Worm (Caenorhabditis elegans) whole organism, late embryonic: ENCODE measurements around the gene K09H11.15.

Experiments used
- C38D4.7 ChIP-seq: fragments of 200-800 bp; sonication (Bioruptor generic); optimal IDR thresholded peaks from 2 replicates; lab custom pipeline; 2018; ENCODE audit warnings: mild to moderate bottlenecking, missing genetic modification characterization, moderate library complexity, missing compliant biosample characterization
- F13H6.1 ChIP-seq: sonication (generic microtip); optimal IDR thresholded peaks from 2 replicates; lab custom pipeline; 2016; ENCODE audit warnings: missing genetic modification characterization, missing compliant biosample characterization
- K02D7.2 ChIP-seq: sonication (generic microtip); optimal IDR thresholded peaks from 2 replicates; lab custom pipeline; 2017; ENCODE audit warnings: mild to moderate bottlenecking, missing genetic modification characterization, missing compliant biosample characterization
- T23F11.4 ChIP-seq: fragments of 200-800 bp; sonication (Bioruptor generic); optimal IDR thresholded peaks from 2 replicates; lab custom pipeline; 2018; ENCODE audit warnings: mild to moderate bottlenecking, missing genetic modification characterization, missing compliant biosample characterization
- ahr-1 ChIP-seq: sonication (generic microtip); optimal IDR thresholded peaks from 2 replicates; lab custom pipeline; 2016; ENCODE audit warnings: missing genetic modification characterization, missing compliant biosample characterization
- ceh-2 ChIP-seq: sonication (generic microtip); optimal IDR thresholded peaks from 2 replicates; lab custom pipeline; 2016; ENCODE audit warnings: missing genotype, missing genetic modification characterization, missing compliant biosample characterization
- ceh-22 ChIP-seq: sonication (generic microtip); optimal IDR thresholded peaks from 2 replicates; lab custom pipeline; 2017; ENCODE audit warnings: missing biosample characterization, missing genetic modification characterization
- ceh-24 ChIP-seq: sonication (generic microtip); optimal IDR thresholded peaks from 2 replicates; lab custom pipeline; 2016; ENCODE audit warnings: mild to moderate bottlenecking, missing genetic modification characterization, missing compliant biosample characterization
- ceh-45 ChIP-seq: fragments of 200-800 bp; sonication (Bioruptor generic); IDR thresholded peaks from 2 replicates; pipeline ENCODE4 v1.3.6; 2022; ENCODE audit warnings: missing genetic modification reagents, missing genetic modification characterization, missing compliant biosample characterization
- ceh-48 ChIP-seq: sonication (generic microtip); optimal IDR thresholded peaks from 2 replicates; lab custom pipeline; 2016; ENCODE audit warnings: missing genetic modification characterization, inconsistent platforms, missing compliant biosample characterization
- ceh-6 ChIP-seq: fragments of 200-800 bp; sonication (Bioruptor generic); optimal IDR thresholded peaks from 2 replicates; lab custom pipeline; 2018; ENCODE audit warnings: mild to moderate bottlenecking, missing genetic modification characterization, missing compliant biosample characterization
- ceh-9 ChIP-seq: sonication (generic microtip); optimal IDR thresholded peaks from 2 replicates; lab custom pipeline; 2016; ENCODE audit warnings: mild to moderate bottlenecking, missing genetic modification characterization, inconsistent platforms, missing compliant biosample characterization
- che-1 ChIP-seq: sonication (generic microtip); optimal IDR thresholded peaks from 2 replicates; lab custom pipeline; 2016; ENCODE audit warnings: mild to moderate bottlenecking, missing genetic modification characterization, missing compliant biosample characterization
- dmd-4 ChIP-seq: sonication (generic microtip); optimal IDR thresholded peaks from 2 replicates; lab custom pipeline; 2016; ENCODE audit warnings: borderline replicate concordance, missing genetic modification characterization, missing compliant biosample characterization
- elt-2 ChIP-seq: sonication (generic microtip); optimal IDR thresholded peaks from 2 replicates; lab custom pipeline; 2016; ENCODE audit warnings: missing genetic modification reagents, missing genetic modification characterization, missing compliant biosample characterization
- ets-4 ChIP-seq: sonication (generic microtip); optimal IDR thresholded peaks from 2 replicates; lab custom pipeline; 2016; ENCODE audit warnings: missing genetic modification characterization, missing compliant biosample characterization
- eyg-1 ChIP-seq: sonication (generic microtip); optimal IDR thresholded peaks from 2 replicates; lab custom pipeline; 2016; ENCODE audit warnings: missing genotype, missing genetic modification characterization, missing compliant biosample characterization
- fax-1 ChIP-seq: sonication (generic microtip); optimal IDR thresholded peaks from 2 replicates; lab custom pipeline; 2016; ENCODE audit warnings: missing genotype, missing genetic modification characterization, missing compliant biosample characterization
- fkh-10 ChIP-seq: fragments of 150-350 bp; optimal IDR thresholded peaks from 2 replicates; lab custom pipeline; 2014; ENCODE audit warnings: missing biosample characterization, missing genetic modification reagents, missing genetic modification characterization
- hlh-30 ChIP-seq: sonication (generic microtip); optimal IDR thresholded peaks from 2 replicates; lab custom pipeline; 2017; ENCODE audit warnings: antibody characterized with exemption, missing genetic modification characterization, missing compliant biosample characterization; ENCODE audit not compliant: insufficient read depth
- hlh-8 ChIP-seq: sonication (generic microtip); optimal IDR thresholded peaks from 2 replicates; lab custom pipeline; 2016; ENCODE audit warnings: missing genotype, missing genetic modification characterization, missing compliant biosample characterization
- lim-6 ChIP-seq: sonication (generic microtip); optimal IDR thresholded peaks from 2 replicates; lab custom pipeline; 2016; ENCODE audit warnings: missing genetic modification characterization, missing compliant biosample characterization
- madf-2 ChIP-seq: sonication (generic microtip); optimal IDR thresholded peaks from 2 replicates; lab custom pipeline; 2017; ENCODE audit warnings: missing genetic modification characterization, missing compliant biosample characterization
- mec-3 ChIP-seq: sonication (generic microtip); optimal IDR thresholded peaks from 2 replicates; lab custom pipeline; 2016; ENCODE audit warnings: borderline replicate concordance, missing genetic modification characterization, missing compliant biosample characterization
- nhr-232 ChIP-seq: sonication (generic microtip); optimal IDR thresholded peaks from 2 replicates; lab custom pipeline; 2016; ENCODE audit warnings: missing genetic modification characterization, missing compliant biosample characterization
- odd-2 ChIP-seq: sonication (generic microtip); optimal IDR thresholded peaks from 2 replicates; lab custom pipeline; 2017; ENCODE audit warnings: antibody characterized with exemption, mild to moderate bottlenecking, missing genetic modification characterization, missing compliant biosample characterization
- pha-4 ChIP-seq: fragments of 150-350 bp; optimal IDR thresholded peaks from 2 replicates; lab custom pipeline; 2018; ENCODE audit warnings: missing biosample characterization, missing genetic modification reagents, missing genetic modification characterization
- pqm-1 ChIP-seq: sonication (generic microtip); optimal IDR thresholded peaks from 2 replicates; lab custom pipeline; 2016; ENCODE audit warnings: missing genetic modification characterization, missing compliant biosample characterization
- pros-1 ChIP-seq: fragments of 150-350 bp; optimal IDR thresholded peaks from 2 replicates; lab custom pipeline; 2014; ENCODE audit warnings: missing biosample characterization, missing genetic modification reagents, missing genetic modification characterization
- rnt-1 ChIP-seq: sonication (generic microtip); optimal IDR thresholded peaks from 2 replicates; lab custom pipeline; 2016; ENCODE audit warnings: missing genetic modification characterization, missing compliant biosample characterization
- sdc-2 ChIP-seq: sonication (generic microtip); optimal IDR thresholded peaks from 2 replicates; lab custom pipeline; 2016; ENCODE audit warnings: missing genotype, missing genetic modification characterization, missing compliant biosample characterization
- sox-4 ChIP-seq: sonication (generic microtip); optimal IDR thresholded peaks from 2 replicates; lab custom pipeline; 2017; ENCODE audit warnings: mild to moderate bottlenecking, missing genetic modification characterization, inconsistent platforms, missing compliant biosample characterization
- tbx-2 ChIP-seq: sonication (generic microtip); optimal IDR thresholded peaks from 2 replicates; lab custom pipeline; 2016; ENCODE audit warnings: missing genetic modification characterization, missing compliant biosample characterization
- unc-55 ChIP-seq: sonication (generic microtip); optimal IDR thresholded peaks from 2 replicates; lab custom pipeline; 2017; ENCODE audit warnings: missing biosample characterization, missing genetic modification reagents, missing genetic modification characterization
- zip-5 ChIP-seq: sonication (generic microtip); optimal IDR thresholded peaks from 2 replicates; lab custom pipeline; 2016; ENCODE audit warnings: missing genetic modification characterization, missing compliant biosample characterization
- ztf-16 ChIP-seq: sonication (generic microtip); optimal IDR thresholded peaks from 2 replicates; lab custom pipeline; 2017; ENCODE audit warnings: missing genetic modification characterization, missing compliant biosample characterization

Gene K09H11.15

ce11 chrV:5768292-5768695 is 37.6 kb upstream of the K09H11.15 start:
- TF ChIP-seq elt-2 = peak; percentile 30
- no peak for TF ChIP-seq ceh-45

- no peak for TF ChIP-seq ceh-22
- TF ChIP-seq hlh-8 = no peak
- no peak for TF ChIP-seq ets-4 (tag; lab: Kevin White, UChicago)
- no peak for TF ChIP-seq ceh-24
- TF ChIP-seq odd-2 (tag; lab: Kevin White, UChicago) = no peak
- TF ChIP-seq ceh-9 = no peak
- TF ChIP-seq C38D4.7 (GFP tag; lab: Kevin White, UChicago) = no peak
- no peak for TF ChIP-seq pha-4 (tag; lab: Kevin White, UChicago)
- no peak for TF ChIP-seq ztf-16
- no peak for TF ChIP-seq eyg-1 (tag; lab: Kevin White, UChicago)
- TF ChIP-seq ceh-6 (GFP tag; lab: Kevin White, UChicago) = no peak
These were observed 34.4 kb upstream of the K09H11.15 start, which contains the start of gene pgph-2 for ce11 chrV:5765081-5765480. Gene pgph-2, plus strand, starts transcription at chrV:5765127.

- TF ChIP-seq ahr-1 (tag; lab: Kevin White, UChicago) = no peak
- peak; percentile 52 for TF ChIP-seq elt-2
These were observed 33.1 kb upstream of the K09H11.15 start, which contains the start of gene pgph-3 for ce11 chrV:5763787-5764186. Gene pgph-3, minus strand, starts transcription at chrV:5763846.

ce11 chrV:5760132-5760531 is 29.4 kb upstream of the K09H11.15 start, which contains the start of gene C53A3.1:
Gene C53A3.1, minus strand, starts transcription at chrV:5760232.
- TF ChIP-seq ahr-1 (tag; lab: Kevin White, UChicago) (no peak), sox-4 (tag; lab: Kevin White, UChicago) (no peak), dmd-4 (no peak), hlh-30 (tag; lab: Kevin White, UChicago) (no peak)

ce11 chrV:5758780-5759179 is 28.1 kb upstream of the K09H11.15 start, which contains the start of gene C53A3.4:
Gene C53A3.4, minus strand, starts transcription at chrV:5758880.
- TF ChIP-seq ceh-2 (tag; lab: Kevin White, UChicago) (no peak), nhr-232 (no peak), K02D7.2 (no peak), pros-1 (no peak), eyg-1 (tag; lab: Kevin White, UChicago) (no peak), sox-4 (tag; lab: Kevin White, UChicago) (no peak), fax-1 (tag; lab: Kevin White, UChicago) (no peak), hlh-30 (tag; lab: Kevin White, UChicago) (no peak), ceh-48 (tag; lab: Kevin White, UChicago) (no peak), F13H6.1 (tag; lab: Kevin White, UChicago) (no peak), pqm-1 (no peak), che-1 (tag; lab: Kevin White, UChicago) (no peak)

ce11 chrV:5756193-5756592 is 25.5 kb upstream of the K09H11.15 start, which contains the start of gene C53A3.3:
Gene C53A3.3, plus strand, starts transcription at chrV:5756493.
- TF ChIP-seq zip-5 (tag; lab: Kevin White, UChicago) (no peak), sox-4 (tag; lab: Kevin White, UChicago) (no peak), sdc-2 (tag; lab: Kevin White, UChicago) (no peak), lim-6 (no peak), ceh-6 (GFP tag; lab: Kevin White, UChicago) (no peak), hlh-30 (tag; lab: Kevin White, UChicago) (no peak), T23F11.4 (GFP tag; lab: Kevin White, UChicago) (no peak), unc-55 (GFP tag; lab: Kevin White, UChicago) (no peak), rnt-1 (tag; lab: Kevin White, UChicago) (no peak), ceh-24 (no peak), mec-3 (tag; lab: Kevin White, UChicago) (no peak), madf-2 (tag; lab: Kevin White, UChicago) (no peak), pqm-1 (no peak), tbx-2 (tag; lab: Kevin White, UChicago) (no peak), ahr-1 (tag; lab: Kevin White, UChicago) (no peak), fkh-10 (GFP tag; lab: Kevin White, UChicago) (no peak), hlh-8 (no peak)
